Worm (Caenorhabditis elegans): Measurements from ENCODE around the gene C34C12.12.

Gene C34C12.12

ce11 chrIII:3499850-3500249, 46.9 kb downstream of the C34C12.12 start (continued):
- TF ChIP-seq elt-2 (tag; optimal IDR thresholded peaks at IDR 0.05) (no peak), snpc-4 (tag; optimal IDR thresholded peaks at IDR 0.05) (no peak), lin-35 (GFP tag; optimal IDR thresholded peaks at IDR 0.05) (no peak), zag-1 (tag; optimal IDR thresholded peaks at IDR 0.05) (no peak), snu-23 (GFP tag; optimal IDR thresholded peaks at IDR 0.05) (no peak), aha-1 (tag; optimal IDR thresholded peaks at IDR 0.05) (no peak), dsc-1 (tag; optimal IDR thresholded peaks at IDR 0.05) (no peak), ceh-8 (GFP tag; optimal IDR thresholded peaks at IDR 0.05) (no peak), jun-1 (tag; optimal IDR thresholded peaks at IDR 0.05) (no peak), hlh-17 (GFP tag; optimal IDR thresholded peaks at IDR 0.05; ENCODE audit: borderline replicate concordance) (no peak), pax-3 (tag; optimal IDR thresholded peaks at IDR 0.05) (peak; percentile 39), Y116A8C.19 (tag; optimal IDR thresholded peaks at IDR 0.05; ENCODE audit: borderline replicate concordance) (no peak), C16A3.4 (tag; optimal IDR thresholded peaks at IDR 0.05) (no peak), dpl-1 (GFP tag; optimal IDR thresholded peaks at IDR 0.05) (no peak), nhr-77 (tag; optimal IDR thresholded peaks at IDR 0.05) (no peak), mep-1 (tag; optimal IDR thresholded peaks at IDR 0.05) (no peak), C04F5.9 (tag; optimal IDR thresholded peaks at IDR 0.05) (no peak), aly-2 (tag; optimal IDR thresholded peaks at IDR 0.05) (no peak), ceh-88 (GFP tag; IDR thresholded peaks at IDR 0.05) (no peak), tlp-1 (tag; optimal IDR thresholded peaks at IDR 0.05) (no peak), fkh-8 (tag; optimal IDR thresholded peaks at IDR 0.05) (peak; percentile 23), nhr-11 (tag; optimal IDR thresholded peaks at IDR 0.05) (no peak), ceh-63 (GFP tag; optimal IDR thresholded peaks at IDR 0.05) (peak; percentile 20), alr-1 (tag; optimal IDR thresholded peaks at IDR 0.05; ENCODE audit: borderline replicate concordance) (no peak), lin-14 (GFP tag; optimal IDR thresholded peaks at IDR 0.05) (no peak), hlh-4 (tag; optimal IDR thresholded peaks at IDR 0.05) (no peak), nhr-47 (tag; optimal IDR thresholded peaks at IDR 0.05) (peak; percentile 52), sup-37 (GFP tag; optimal IDR thresholded peaks at IDR 0.05) (no peak), ceh-82 (tag; optimal IDR thresholded peaks at IDR 0.05) (peak in 2 of 3 experiments; percentile 5 to 18), elt-3 (tag; optimal IDR thresholded peaks at IDR 0.05) (no peak), lin-13 (GFP tag; optimal IDR thresholded peaks at IDR 0.05) (no peak), tbx-2 (tag; optimal IDR thresholded peaks at IDR 0.05) (peak; percentile 42), ztf-4 (tag; optimal IDR thresholded peaks at IDR 0.05) (no peak), blmp-1 (tag; optimal IDR thresholded peaks at IDR 0.05) (no peak), ets-5 (GFP tag; IDR thresholded peaks at IDR 0.05) (no peak), isw-1 (GFP tag; IDR thresholded peaks at IDR 0.05) (peak; percentile 31), xbp-1 (tag; optimal IDR thresholded peaks at IDR 0.05) (no peak), nhr-71 (tag; optimal IDR thresholded peaks at IDR 0.05) (peak; percentile 33), nhr-12 (tag; optimal IDR thresholded peaks at IDR 0.05) (no peak), mef-2 (tag; optimal IDR thresholded peaks at IDR 0.05) (no peak), unc-130 (tag; optimal IDR thresholded peaks at IDR 0.05) (no peak), grh-1 (GFP tag; IDR thresholded peaks at IDR 0.05) (no peak), lsy-2 (tag; optimal IDR thresholded peaks at IDR 0.05) (peak in 1 of 2 experiments; percentile 18), sox-4 (tag; optimal IDR thresholded peaks at IDR 0.05) (no peak), fkh-4 (tag; optimal IDR thresholded peaks at IDR 0.05; ENCODE audit: borderline replicate concordance) (no peak), nhr-85 (tag) (no peak), fkh-10 (GFP tag; optimal IDR thresholded peaks at IDR 0.05) (no peak)
